Worm (Caenorhabditis elegans): ENCODE measurements around the gene fbxc-54.

The fbxc-54 gene

DNA sequence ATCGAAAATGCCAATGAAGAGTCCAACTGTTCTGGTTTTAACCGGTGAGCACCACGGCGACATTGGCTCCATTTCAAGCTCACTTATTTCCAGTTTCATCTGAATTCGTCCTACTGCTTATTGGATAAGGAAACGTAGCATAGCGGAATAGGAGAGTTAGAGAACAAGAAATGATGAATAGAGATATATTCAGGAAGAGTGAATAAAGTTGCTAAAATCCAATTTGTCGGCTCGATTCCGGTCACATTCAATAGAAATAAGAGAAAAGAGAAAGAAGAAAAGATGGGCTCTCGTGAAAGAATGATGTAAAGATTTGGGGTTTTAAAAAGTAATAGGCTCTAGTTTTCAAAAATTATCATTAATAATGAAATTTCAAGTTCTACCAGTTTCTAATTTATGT lies 41.8 kb downstream of the fbxc-54 start:
- TF ChIP-seq K09A11.1 (tag; optimal IDR thresholded peaks at IDR 0.05; ENCODE audit: insufficient read depth) (no peak), ztf-16 (tag; optimal IDR thresholded peaks at IDR 0.05) (no peak), unc-42 (tag; optimal IDR thresholded peaks at IDR 0.05) (peak; percentile 97), fkh-10 (GFP tag; optimal IDR thresholded peaks at IDR 0.05) (peak; percentile 11), pha-4 (tag; optimal IDR thresholded peaks at IDR 0.05) (no peak), ceh-9 (tag; optimal IDR thresholded peaks at IDR 0.05) (no peak), nfya-1 (tag; optimal IDR thresholded peaks at IDR 0.05) (no peak)

DNA sequence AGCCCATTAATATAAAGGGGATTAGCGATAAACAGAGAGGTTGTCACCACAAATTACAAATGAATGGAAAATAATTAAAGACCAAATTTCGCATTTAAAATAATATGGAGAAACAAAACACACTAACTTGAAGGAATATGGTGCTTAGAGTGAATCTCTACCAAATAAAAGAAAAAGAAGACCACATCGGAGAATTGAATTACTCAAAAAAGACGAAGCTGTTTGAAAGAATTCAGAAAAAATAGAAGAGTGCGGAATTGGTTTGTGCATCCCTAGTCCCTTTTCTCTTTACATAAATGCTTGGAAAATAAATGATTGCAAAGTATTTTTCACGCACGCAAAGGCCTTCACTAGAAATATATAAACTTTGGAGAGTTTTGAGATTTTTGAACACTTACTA lies 42.4 kb downstream of the fbxc-54 start:
- no peak for TF ChIP-seq lim-6 (tag; optimal IDR thresholded peaks at IDR 0.05)
- TF ChIP-seq pha-4 (tag; optimal IDR thresholded peaks at IDR 0.05), result no peak
- TF ChIP-seq sdc-2 (tag; optimal IDR thresholded peaks at IDR 0.05), result no peak
- no peak for TF ChIP-seq nhr-232 (tag; optimal IDR thresholded peaks at IDR 0.05)
- TF ChIP-seq ceh-14 (tag; optimal IDR thresholded peaks at IDR 0.05), result no peak
- no peak for TF ChIP-seq ceh-34 (tag; optimal IDR thresholded peaks at IDR 0.05)
- no peak for TF ChIP-seq F13H6.1 (tag; optimal IDR thresholded peaks at IDR 0.05)
- TF ChIP-seq pros-1 (tag; optimal IDR thresholded peaks at IDR 0.05), result no peak
- no peak for TF ChIP-seq ceh-48 (tag; optimal IDR thresholded peaks at IDR 0.05)
- no peak for TF ChIP-seq elt-4 (tag; optimal IDR thresholded peaks at IDR 0.05)
- TF ChIP-seq hlh-8 (tag; optimal IDR thresholded peaks at IDR 0.05), result no peak
- TF ChIP-seq ceh-24 (tag; optimal IDR thresholded peaks at IDR 0.05), result no peak
- TF ChIP-seq ztf-16 (tag; optimal IDR thresholded peaks at IDR 0.05), result no peak
- TF ChIP-seq ceh-22 (tag; optimal IDR thresholded peaks at IDR 0.05), result no peak
- TF ChIP-seq fkh-6 (tag; optimal IDR thresholded peaks at IDR 0.05), result no peak

- TF ChIP-seq ama-1 (optimal IDR thresholded peaks at IDR 0.05) (no peak), ceh-2 (tag; optimal IDR thresholded peaks at IDR 0.05) (no peak), ceh-34 (tag; optimal IDR thresholded peaks at IDR 0.05) (peak; percentile 51)
Measured at ce11 chrII:75831-76230, 44.3 kb downstream of the fbxc-54 start.

DNA sequence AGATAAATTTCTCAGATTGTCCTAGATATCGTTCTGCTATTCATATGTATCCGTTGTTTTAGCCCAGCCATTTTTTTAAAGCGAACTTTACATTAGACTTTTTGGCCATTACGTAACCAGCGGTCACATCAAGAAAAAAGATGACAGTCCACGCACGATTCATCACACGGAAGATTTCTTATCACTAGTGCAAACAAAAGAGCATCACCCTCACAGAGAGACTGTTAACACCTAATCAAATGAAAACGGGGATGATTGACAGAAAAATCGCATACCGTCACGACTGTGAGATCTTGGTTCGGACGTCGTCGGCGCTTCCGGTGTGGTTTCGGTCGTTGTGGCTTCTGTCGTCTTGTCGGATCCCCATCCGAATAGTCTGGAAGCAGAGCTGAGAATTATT lies 45.1 kb downstream of the fbxc-54 start:
- no peak for TF ChIP-seq C08G9.2 (tag; optimal IDR thresholded peaks at IDR 0.05)
- no peak for TF ChIP-seq ref-2 (tag; optimal IDR thresholded peaks at IDR 0.05)
- TF ChIP-seq ahr-1 (tag; optimal IDR thresholded peaks at IDR 0.05), result no peak
- no peak for TF ChIP-seq sdc-2 (tag; optimal IDR thresholded peaks at IDR 0.05)
- TF ChIP-seq ceh-48 (tag; optimal IDR thresholded peaks at IDR 0.05), result no peak
- TF ChIP-seq rnt-1 (tag; optimal IDR thresholded peaks at IDR 0.05), result no peak
- TF ChIP-seq elt-4 (tag; optimal IDR thresholded peaks at IDR 0.05), result no peak
- TF ChIP-seq pqm-1 (tag; optimal IDR thresholded peaks at IDR 0.05), result no peak

DNA sequence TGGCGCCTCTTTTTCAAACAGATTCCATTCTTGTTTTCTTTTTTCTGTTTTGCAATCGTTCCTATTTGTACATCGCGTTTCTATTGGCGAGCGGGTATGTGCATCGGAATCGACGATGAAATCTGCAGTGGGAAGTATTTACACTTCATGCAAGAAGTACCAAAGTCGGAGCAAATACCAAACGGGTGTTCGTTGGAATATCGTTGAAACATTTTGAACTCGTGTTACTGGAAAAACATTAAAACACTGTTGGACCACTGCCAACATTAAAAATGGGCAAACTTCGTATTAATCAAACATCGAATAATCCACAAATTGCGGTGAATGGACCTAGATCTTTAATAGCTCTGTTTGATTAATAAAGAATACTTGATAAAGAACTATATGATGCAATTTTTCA lies 47.6 kb downstream of the fbxc-54 start, which contains the start of gene C23H3.9:
TSS of gene C23H3.9 (minus strand) at position 101 of the 400 bp plus-strand sequence.
- TF ChIP-seq pqm-1 (tag; optimal IDR thresholded peaks at IDR 0.05), result no peak
- TF ChIP-seq che-1 (tag; optimal IDR thresholded peaks at IDR 0.05), result no peak
- no peak for TF ChIP-seq sdc-2 (tag; optimal IDR thresholded peaks at IDR 0.05)
- no peak for TF ChIP-seq unc-42 (tag; optimal IDR thresholded peaks at IDR 0.05)
- TF ChIP-seq unc-86 (tag; optimal IDR thresholded peaks at IDR 0.05), result no peak
- no peak for TF ChIP-seq nhr-232 (tag; optimal IDR thresholded peaks at IDR 0.05)
- TF ChIP-seq hlh-8 (tag; optimal IDR thresholded peaks at IDR 0.05), result no peak
- TF ChIP-seq sox-2 (GFP tag; IDR thresholded peaks at IDR 0.05), result no peak
- no peak for TF ChIP-seq ceh-48 (tag; optimal IDR thresholded peaks at IDR 0.05)
- TF ChIP-seq K02D7.2 (tag; optimal IDR thresholded peaks at IDR 0.05), result no peak
- no peak for TF ChIP-seq pag-3 (tag; optimal IDR thresholded peaks at IDR 0.05; ENCODE audit: borderline replicate concordance)
- no peak for TF ChIP-seq ama-1 (optimal IDR thresholded peaks at IDR 0.05)
- TF ChIP-seq gmeb-2 (tag; optimal IDR thresholded peaks at IDR 0.05), result no peak

All from whole organism, late embryonic.